Fruit fly (Drosophila melanogaster) whole organism, embryonic: ENCODE data around the gene CG15629.

ENCODE experiments used
- ATbp ChIP-seq: fragments of 200-800 bp; sonication (Bioruptor generic); optimal IDR thresholded peaks from 2 replicates; lab custom pipeline; 2017; ENCODE audit warnings: missing biosample characterization, mild to moderate bottlenecking, missing genetic modification characterization, missing genetic modification reagents
- B-H1 ChIP-seq: fragments of 200-800 bp; sonication (Bioruptor generic); IDR thresholded peaks from 3 replicates; pipeline ENCODE4 v1.3.6; 2022; ENCODE audit warnings: missing biosample characterization, missing genetic modification characterization
- BEAF-32 ChIP-seq: fragments of 200-800 bp; sonication (Bioruptor generic); optimal IDR thresholded peaks from 3 replicates; lab custom pipeline; 2017; ENCODE audit warnings: missing biosample characterization, missing genetic modification characterization, mild to moderate bottlenecking, moderate library complexity, missing genetic modification reagents
- CG10209 ChIP-seq: fragments of 200-800 bp; sonication (Bioruptor generic); optimal IDR thresholded peaks from 3 replicates; lab custom pipeline; 2017; ENCODE audit warnings: missing biosample characterization, mild to moderate bottlenecking, missing genetic modification characterization, missing genetic modification reagents
- CG10366 ChIP-seq: fragments of 200-800 bp; sonication (Bioruptor generic); IDR thresholded peaks from 2 replicates; pipeline ENCODE4 v1.3.6; 2022; ENCODE audit warnings: missing biosample characterization, missing genetic modification characterization
- CG10654 ChIP-seq: fragments of 200-800 bp; sonication (Bioruptor generic); optimal IDR thresholded peaks from 2 replicates; lab custom pipeline; 2016; ENCODE audit warnings: missing biosample characterization, missing genetic modification characterization
- CG10979 ChIP-seq: fragments of 200-800 bp; sonication (Bioruptor generic); optimal IDR thresholded peaks from 2 replicates; lab custom pipeline; 2018; ENCODE audit warnings: missing biosample characterization, mild to moderate bottlenecking, missing genetic modification characterization, moderate library complexity
- CG11093 ChIP-seq: fragments of 200-800 bp; sonication (Bioruptor generic); IDR thresholded peaks from 3 replicates; pipeline ENCODE4 v1.3.6; 2022; ENCODE audit warnings: missing biosample characterization, missing genetic modification characterization
- CG14014 ChIP-seq: fragments of 200-800 bp; sonication (Bioruptor generic); IDR thresholded peaks from 2 replicates; pipeline ENCODE4 v1.3.6; 2022; ENCODE audit warnings: missing biosample characterization, missing genetic modification characterization
- CG14667 ChIP-seq: fragments of 200-800 bp; sonication (Bioruptor generic); IDR thresholded peaks from 2 replicates; pipeline ENCODE4 v1.3.6; 2022; ENCODE audit warnings: missing biosample characterization, missing genetic modification characterization
- CG16813 ChIP-seq: fragments of 200-800 bp; sonication (Bioruptor generic); IDR thresholded peaks from 3 replicates; pipeline ENCODE4 v1.3.6; 2022; ENCODE audit warnings: missing biosample characterization, missing genetic modification characterization; ENCODE audit not compliant: partially characterized antibody
- CG16863 ChIP-seq: fragments of 200-800 bp; sonication (Bioruptor generic); optimal IDR thresholded peaks from 3 replicates; lab custom pipeline; 2016; ENCODE audit warnings: missing biosample characterization, missing genetic modification characterization
- CG2116 ChIP-seq: fragments of 200-800 bp; sonication (Bioruptor generic); optimal IDR thresholded peaks from 3 replicates; lab custom pipeline; 2018; ENCODE audit warnings: missing biosample characterization, mild to moderate bottlenecking, missing genetic modification characterization
- CG2875 ChIP-seq: fragments of 200-800 bp; sonication (Bioruptor generic); optimal IDR thresholded peaks from 2 replicates; lab custom pipeline; 2017; ENCODE audit warnings: missing biosample characterization, mild to moderate bottlenecking, missing genetic modification characterization, missing genetic modification reagents
- CG30431 ChIP-seq: fragments of 200-800 bp; sonication (Bioruptor generic); optimal IDR thresholded peaks from 2 replicates; lab custom pipeline; 2017; ENCODE audit warnings: missing biosample characterization, missing genetic modification characterization
- CG34224 ChIP-seq: fragments of 200-800 bp; sonication (Bioruptor generic); IDR thresholded peaks from 3 replicates; pipeline ENCODE4 v1.3.6; 2022; ENCODE audit warnings: missing biosample characterization, missing genetic modification characterization; ENCODE audit not compliant: partially characterized antibody
- CG43689 ChIP-seq: fragments of 200-800 bp; sonication (Bioruptor generic); IDR thresholded peaks from 2 replicates; pipeline ENCODE4 v1.3.6; 2022; ENCODE audit warnings: missing biosample characterization, missing genetic modification characterization
- CG4707 ChIP-seq: fragments of 200-800 bp; sonication (Bioruptor generic); optimal IDR thresholded peaks from 2 replicates; lab custom pipeline; 2018; ENCODE audit warnings: missing biosample characterization, mild to moderate bottlenecking, missing genetic modification characterization, moderate library complexity
- CG5180 ChIP-seq: fragments of 200-800 bp; sonication (Bioruptor generic); optimal IDR thresholded peaks from 3 replicates; lab custom pipeline; 2017; ENCODE audit warnings: missing biosample characterization, missing genetic modification characterization, mild to moderate bottlenecking, moderate library complexity, missing genetic modification reagents
- CG6654 ChIP-seq: fragments of 200-800 bp; sonication (Bioruptor generic); optimal IDR thresholded peaks from 2 replicates; lab custom pipeline; 2017; ENCODE audit warnings: missing biosample characterization, mild to moderate bottlenecking, missing genetic modification characterization
- CG7786 ChIP-seq: fragments of 200-800 bp; sonication (Bioruptor generic); optimal IDR thresholded peaks from 2 replicates; lab custom pipeline; 2016; ENCODE audit warnings: missing biosample characterization, missing genetic modification characterization
- CG9437 ChIP-seq: fragments of 200-800 bp; sonication (Bioruptor generic); optimal IDR thresholded peaks from 2 replicates; lab custom pipeline; 2018; ENCODE audit warnings: missing biosample characterization, mild to moderate bottlenecking, missing genetic modification characterization
- Dfd ChIP-seq, 2 experiments: fragments of >200 bp; optimal IDR thresholded peaks; 2 replicates each; lab custom pipeline; 2017; ENCODE audit warnings: missing biosample characterization in 2 of 2, missing genetic modification characterization in 2 of 2
- Drgx ChIP-seq: fragments of 200-800 bp; sonication (Bioruptor generic); IDR thresholded peaks from 2 replicates; pipeline ENCODE4 v1.3.6; 2022; ENCODE audit warnings: missing biosample characterization, missing genetic modification characterization
- Eip74EF ChIP-seq, 2 experiments: fragments of 200-800 bp in 1 of 2; fragments of >200 bp in 1 of 2; sonication (Bioruptor generic) in 1 of 2; optimal IDR thresholded peaks; 2 replicates each; lab custom pipeline; 2017 to 2019; ENCODE audit warnings: missing biosample characterization in 2 of 2, missing genetic modification characterization in 2 of 2, mild to moderate bottlenecking in 1 of 2, moderate library complexity in 1 of 2
- HLH3B ChIP-seq: fragments of 200-800 bp; sonication (Bioruptor generic); IDR thresholded peaks from 2 replicates; pipeline ENCODE4 v1.3.6; 2022; ENCODE audit warnings: missing biosample characterization, missing genetic modification characterization
- HLHmδ ChIP-seq: fragments of 200-800 bp; sonication (Bioruptor generic); optimal IDR thresholded peaks from 2 replicates; lab custom pipeline; 2018; ENCODE audit warnings: missing biosample characterization, mild to moderate bottlenecking, missing genetic modification characterization, moderate library complexity
- Hr51 ChIP-seq, 2 experiments: fragments of 200-800 bp; sonication (Bioruptor generic); optimal IDR thresholded peaks; 2 replicates in 1 of 2; 3 replicates in 1 of 2; lab custom pipeline; 2016 to 2018; ENCODE audit warnings: missing biosample characterization in 2 of 2, missing genetic modification characterization in 2 of 2, mild to moderate bottlenecking in 1 of 2, moderate library complexity in 1 of 2
- Hsf ChIP-seq: fragments of 200-800 bp; sonication (Bioruptor generic); optimal IDR thresholded peaks from 3 replicates; lab custom pipeline; 2016; ENCODE audit warnings: missing biosample characterization, missing genetic modification characterization
- Lhr ChIP-seq: fragments of 200-800 bp; sonication (Bioruptor generic); optimal IDR thresholded peaks from 3 replicates; lab custom pipeline; 2017; ENCODE audit warnings: mild to moderate bottlenecking, missing biosample characterization, missing genetic modification reagents, missing genetic modification characterization
- Meics ChIP-seq: fragments of 200-800 bp; sonication (Bioruptor generic); optimal IDR thresholded peaks from 2 replicates; lab custom pipeline; 2017; ENCODE audit warnings: missing biosample characterization, mild to moderate bottlenecking, missing genetic modification characterization
- Mes4 ChIP-seq: fragments of 200-800 bp; sonication (Bioruptor generic); optimal IDR thresholded peaks from 2 replicates; lab custom pipeline; 2016; ENCODE audit warnings: missing biosample characterization, missing genetic modification characterization
- Pdp1 ChIP-seq, 2 experiments: fragments of 200-800 bp; sonication (Bioruptor generic); optimal IDR thresholded peaks; 3 replicates each; lab custom pipeline; 2016; ENCODE audit warnings: missing biosample characterization in 2 of 2, missing genetic modification characterization in 2 of 2, mild to moderate bottlenecking in 1 of 2, moderate library complexity in 1 of 2
- az2 ChIP-seq: fragments of 200-800 bp; sonication (Bioruptor generic); optimal IDR thresholded peaks from 3 replicates; lab custom pipeline; 2016; ENCODE audit warnings: missing biosample characterization, missing genetic modification characterization
- ewg ChIP-seq: fragments of 200-800 bp; sonication (Bioruptor generic); optimal IDR thresholded peaks from 3 replicates; lab custom pipeline; 2017; ENCODE audit warnings: mild to moderate bottlenecking, missing biosample characterization, missing genetic modification reagents, missing genetic modification characterization
- eyg ChIP-seq: fragments of 200-800 bp; sonication (Bioruptor generic); optimal IDR thresholded peaks from 3 replicates; lab custom pipeline; 2016; ENCODE audit warnings: missing biosample characterization, missing genetic modification characterization
- gem ChIP-seq: fragments of 200-800 bp; sonication (Bioruptor generic); optimal IDR thresholded peaks from 2 replicates; lab custom pipeline; 2019; ENCODE audit warnings: missing biosample characterization, mild to moderate bottlenecking, missing genetic modification characterization, moderate library complexity
- h ChIP-seq: fragments of >200 bp; optimal IDR thresholded peaks from 2 replicates; lab custom pipeline; 2017
- hkb ChIP-seq, 2 experiments: fragments of 200-800 bp in 1 of 2; fragments of >200 bp in 1 of 2; sonication (Bioruptor generic) in 1 of 2; IDR thresholded peaks in 1 of 2; optimal IDR thresholded peaks in 1 of 2; 2 replicates each; pipeline versions ENCODE4 v1.3.6 to Lab custom; 2017 to 2022; ENCODE audit warnings: missing biosample characterization in 1 of 2, missing genetic modification characterization in 1 of 2
- ind ChIP-seq: fragments of 200-800 bp; sonication (Bioruptor generic); optimal IDR thresholded peaks from 3 replicates; lab custom pipeline; 2016; ENCODE audit warnings: missing biosample characterization, missing genetic modification characterization
- phol ChIP-seq: fragments of 200-800 bp; sonication (Bioruptor generic); optimal IDR thresholded peaks from 3 replicates; lab custom pipeline; 2018; ENCODE audit warnings: missing biosample characterization, mild to moderate bottlenecking, missing genetic modification characterization, moderate library complexity
- pnt ChIP-seq: fragments of 200-800 bp; sonication (Bioruptor generic); optimal IDR thresholded peaks from 3 replicates; lab custom pipeline; 2016; ENCODE audit warnings: missing biosample characterization, missing genetic modification characterization
- ro ChIP-seq: fragments of 200-800 bp; sonication (Bioruptor generic); IDR thresholded peaks from 2 replicates; pipeline ENCODE4 v1.3.6; 2022; ENCODE audit warnings: missing biosample characterization, missing genetic modification characterization
- scrt ChIP-seq: fragments of 200-800 bp; sonication (Bioruptor generic); optimal IDR thresholded peaks from 2 replicates; lab custom pipeline; 2018; ENCODE audit warnings: missing biosample characterization, mild to moderate bottlenecking, missing genetic modification characterization, moderate library complexity
- slbo ChIP-seq: fragments of 200-800 bp; sonication (Bioruptor generic); IDR thresholded peaks from 2 replicates; pipeline ENCODE4 v1.3.6; 2022; ENCODE audit warnings: missing biosample characterization, missing genetic modification characterization
- stc ChIP-seq: fragments of 200-800 bp; sonication (Bioruptor generic); IDR thresholded peaks from 2 replicates; pipeline ENCODE4 v1.3.6; 2022; ENCODE audit warnings: missing biosample characterization, missing genetic modification characterization
- unc-4 ChIP-seq: fragments of 200-800 bp; sonication (Bioruptor generic); IDR thresholded peaks from 2 replicates; pipeline ENCODE4 v1.3.6; 2022; ENCODE audit warnings: missing biosample characterization, missing genetic modification characterization; ENCODE audit not compliant: partially characterized antibody
- zen2 ChIP-seq: fragments of 200-800 bp; sonication (Bioruptor generic); IDR thresholded peaks from 3 replicates; pipeline ENCODE4 v1.3.6; 2022; ENCODE audit warnings: missing biosample characterization, missing genetic modification characterization; ENCODE audit not compliant: partially characterized antibody

Gene CG15629

DNA sequence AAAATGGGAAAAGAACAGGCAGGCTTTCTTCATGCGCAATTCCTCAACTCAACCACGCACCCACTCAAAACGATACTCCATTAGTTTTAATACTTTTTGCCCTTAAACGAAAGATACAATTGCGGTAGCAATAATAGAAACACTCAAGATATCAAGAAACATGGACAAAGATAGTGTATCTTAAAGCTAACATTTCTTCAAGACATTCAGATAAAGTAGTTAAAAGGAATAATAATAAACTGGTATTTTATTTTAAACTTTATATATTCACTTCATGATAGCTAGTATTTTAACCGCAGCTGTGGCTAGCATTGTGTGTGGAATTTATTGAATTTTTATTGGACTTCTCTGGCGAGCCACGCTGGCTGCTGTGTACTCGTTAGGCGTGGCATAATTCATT is 43.3 kb downstream of the CG15629 start (continued):
- TF ChIP-seq CG10366 (GFP tag; lab: Robert Waterston, UW) (no peak; the same call in 1 of the 2 replicates), CG14667 (GFP tag; lab: Robert Waterston, UW) (peak; percentile 56), Pdp1 (GFP tag; optimal IDR thresholded peaks at IDR 0.05; lab: Kevin White, UChicago) (peak in 1 of 2 experiments; percentile 19), Meics (GFP tag; lab: Kevin White, UChicago) (peak; percentile 66), hkb (optimal IDR thresholded peaks at IDR 0.05; lab: Kevin White, UChicago) (no peak), hkb (GFP tag; IDR thresholded peaks at IDR 0.05; lab: Robert Waterston, UW) (peak; percentile 68), Lhr (GFP tag; lab: Kevin White, UChicago) (no peak), CG5180 (GFP tag; lab: Kevin White, UChicago) (peak; percentile 13), scrt (GFP tag; lab: Kevin White, UChicago) (peak; percentile 62), unc-4 (GFP tag; lab: Robert Waterston, UW) (no peak), Hsf (GFP tag; lab: Kevin White, UChicago) (peak; percentile 18), CG10654 (GFP tag; lab: Kevin White, UChicago) (peak; percentile 46), CG43689 (GFP tag; lab: Robert Waterston, UW) (peak; percentile 52; the same call in 1 of the 2 replicates), CG2875 (GFP tag; lab: Kevin White, UChicago) (peak; percentile 32), phol (tag; lab: Kevin White, UChicago) (peak; percentile 76), CG4707 (peak; percentile 39), az2 (peak; percentile 60), HLH3B (GFP tag; lab: Robert Waterston, UW) (peak; percentile 65), Drgx (GFP tag; lab: Robert Waterston, UW) (no peak), slbo (GFP tag; lab: Robert Waterston, UW) (0 out of 2 replicates have a peak, but pooled peaks have one; percentile 37), CG10979 (tag; lab: Kevin White, UChicago) (peak; percentile 81), stc (GFP tag; lab: Robert Waterston, UW) (peak; percentile 52; the same call in 1 of the 2 replicates)

DNA sequence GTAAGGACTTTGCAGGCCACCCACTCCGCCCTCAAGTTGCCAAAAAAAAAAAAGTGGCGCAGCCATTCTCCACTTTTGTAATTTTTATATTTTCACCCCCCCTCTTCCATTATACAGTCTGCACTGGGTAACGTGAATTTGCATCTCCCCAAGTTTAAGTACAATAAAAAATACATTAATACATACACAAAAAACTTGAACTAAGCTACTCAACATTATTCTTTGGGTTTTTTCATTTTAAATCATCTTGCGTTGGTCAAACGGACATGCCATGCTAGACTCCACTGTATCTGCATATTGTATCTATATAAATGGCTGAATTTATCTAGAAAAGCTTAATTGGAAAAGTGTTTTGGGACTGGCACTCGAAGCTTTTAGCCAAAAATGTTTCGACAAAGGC is 48.7 kb downstream of the CG15629 start:
- TF ChIP-seq gem, result peak; percentile 47
- peak; percentile 41; the same call in 2 of the 3 replicates for TF ChIP-seq B-H1 (GFP tag; lab: Robert Waterston, UW)
- TF ChIP-seq Lhr (GFP tag; lab: Kevin White, UChicago), result no peak
- peak in 1 of 2 experiments; percentile 10 for TF ChIP-seq Hr51 (GFP tag; optimal IDR thresholded peaks at IDR 0.05; lab: Kevin White, UChicago)
- TF ChIP-seq CG7786 (GFP tag; lab: Kevin White, UChicago), result no peak
- TF ChIP-seq ro (GFP tag; lab: Robert Waterston, UW), result no peak
- TF ChIP-seq pnt (GFP tag; lab: Kevin White, UChicago), result no peak
- TF ChIP-seq h, result no peak
- peak; percentile 59; the same call in 1 of the 2 replicates for TF ChIP-seq CG14014 (GFP tag; lab: Robert Waterston, UW)
- no peak for TF ChIP-seq zen2 (GFP tag; lab: Robert Waterston, UW)
- TF ChIP-seq CG9437 (GFP tag; lab: Kevin White, UChicago), result no peak
- peak; percentile 36; the same call in 1 of the 3 replicates for TF ChIP-seq CG11093 (GFP tag; lab: Robert Waterston, UW)
- TF ChIP-seq eyg, result no peak
- TF ChIP-seq BEAF-32 (GFP tag; lab: Kevin White, UChicago), result no peak
- peak; percentile 54 for TF ChIP-seq ind (GFP tag; lab: Kevin White, UChicago)
- no peak for TF ChIP-seq CG6654 (GFP tag; lab: Kevin White, UChicago)
- no peak for TF ChIP-seq Eip74EF (GFP tag; optimal IDR thresholded peaks at IDR 0.05; lab: Kevin White, UChicago)
- no peak for TF ChIP-seq CG34224 (GFP tag; lab: Robert Waterston, UW)
- TF ChIP-seq ATbp, result no peak
- no peak for TF ChIP-seq HLHmδ (GFP tag; lab: Kevin White, UChicago)
- TF ChIP-seq CG10209, result no peak
- TF ChIP-seq CG16813 (GFP tag; lab: Robert Waterston, UW), result no peak
- no peak for TF ChIP-seq CG16863
- no peak for TF ChIP-seq CG30431 (GFP tag; lab: Kevin White, UChicago)
- no peak for TF ChIP-seq Mes4
- no peak for TF ChIP-seq CG2116 (GFP tag; lab: Kevin White, UChicago)
- no peak for TF ChIP-seq Dfd (GFP tag; optimal IDR thresholded peaks at IDR 0.05; lab: Kevin White, UChicago)
- no peak for TF ChIP-seq ewg (GFP tag; lab: Kevin White, UChicago)
